Worm (Caenorhabditis elegans) whole organism, L4 larva: ENCODE results near the gene pbo-6.

ENCODE experiments used
- F44E2.7 ChIP-seq: fragments of 200-800 bp; sonication (Bioruptor generic); IDR thresholded peaks from 2 replicates; pipeline ENCODE4 v2.1.2; 2022; ENCODE audit warnings: missing genetic modification characterization, missing compliant biosample characterization
- F49E8.2 ChIP-seq: sonication (generic microtip); optimal IDR thresholded peaks from 2 replicates; lab custom pipeline; 2016; ENCODE audit warnings: missing compliant biosample characterization, mild to moderate bottlenecking, missing genetic modification characterization, borderline replicate concordance
- T20F7.1 ChIP-seq: fragments of 200-800 bp; sonication (Bioruptor generic); optimal IDR thresholded peaks from 2 replicates; lab custom pipeline; 2018; ENCODE audit warnings: mild to moderate bottlenecking, missing genetic modification characterization, missing compliant biosample characterization
- Y105C5A.15 ChIP-seq: fragments of 200-800 bp; sonication (Bioruptor generic); IDR thresholded peaks from 2 replicates; pipeline ENCODE4 v1.3.6; 2022; ENCODE audit warnings: missing genetic modification characterization, missing compliant biosample characterization
- Y5F2A.4 ChIP-seq: fragments of 200-800 bp; sonication (Bioruptor generic); optimal IDR thresholded peaks from 2 replicates; lab custom pipeline; 2018; ENCODE audit warnings: mild to moderate bottlenecking, missing genetic modification characterization, missing compliant biosample characterization
- Y75B8A.6 ChIP-seq: fragments of 200-800 bp; sonication (Bioruptor generic); IDR thresholded peaks from 2 replicates; pipeline ENCODE4 v1.3.6; 2022; ENCODE audit warnings: missing genetic modification reagents, missing genetic modification characterization, missing compliant biosample characterization
- ZK337.2 ChIP-seq: fragments of 200-800 bp; sonication (Bioruptor generic); IDR thresholded peaks from 2 replicates; pipeline ENCODE4 v1.3.6; 2022; ENCODE audit warnings: missing genetic modification reagents, missing genetic modification characterization, missing compliant biosample characterization
- ZK546.5 ChIP-seq, 2 experiments: sonication (generic microtip); optimal IDR thresholded peaks; 2 replicates each; lab custom pipeline; 2017; ENCODE audit warnings: missing biosample characterization in 2 of 2, missing genetic modification characterization in 2 of 2
- arid-1 ChIP-seq: fragments of 200-800 bp; sonication (Bioruptor generic); conservative IDR thresholded peaks from 2 replicates; pipeline ENCODE4 v1.3.6; 2022; ENCODE audit warnings: missing genetic modification reagents, missing genetic modification characterization, missing compliant biosample characterization
- ceh-32 ChIP-seq: sonication (generic microtip); optimal IDR thresholded peaks from 2 replicates; lab custom pipeline; 2016; ENCODE audit warnings: mild to moderate bottlenecking, missing genetic modification characterization, missing compliant biosample characterization; ENCODE audit not compliant: poor library complexity
- ceh-44 ChIP-seq: fragments of 200-800 bp; sonication (Bioruptor generic); IDR thresholded peaks from 2 replicates; pipeline ENCODE4 v1.3.6; 2022; ENCODE audit warnings: missing genetic modification reagents, missing genetic modification characterization, missing compliant biosample characterization
- ceh-82 ChIP-seq: sonication (generic microtip); optimal IDR thresholded peaks from 2 replicates; lab custom pipeline; 2017; ENCODE audit warnings: missing biosample characterization, missing genetic modification characterization
- ces-1 ChIP-seq: fragments of 150-350 bp; sonication (generic microtip); optimal IDR thresholded peaks from 4 replicates; lab custom pipeline; 2014; ENCODE audit warnings: missing biosample characterization, missing genetic modification reagents, missing genetic modification characterization
- daf-8 ChIP-seq: fragments of 200-800 bp; sonication (Bioruptor generic); IDR thresholded peaks from 2 replicates; pipeline ENCODE4 v1.3.6; 2022; ENCODE audit warnings: missing genetic modification characterization, missing compliant biosample characterization
- dmd-6 ChIP-seq: fragments of 200-800 bp; sonication (Bioruptor generic); IDR thresholded peaks from 2 replicates; pipeline ENCODE4 v1.3.6; 2022; ENCODE audit warnings: missing genetic modification reagents, missing genetic modification characterization, missing compliant biosample characterization
- dmd-8 ChIP-seq: fragments of 200-800 bp; sonication (Bioruptor generic); IDR thresholded peaks from 2 replicates; pipeline ENCODE4 v1.3.6; 2022; ENCODE audit warnings: missing genetic modification characterization, missing compliant biosample characterization
- dmd-9 ChIP-seq: fragments of 200-800 bp; sonication (Bioruptor generic); IDR thresholded peaks from 2 replicates; pipeline ENCODE4 v1.3.6; 2022; ENCODE audit warnings: missing genetic modification reagents, missing genetic modification characterization, missing compliant biosample characterization
- dpl-1 ChIP-seq: fragments of 150-350 bp; optimal IDR thresholded peaks from 2 replicates; lab custom pipeline; 2014; ENCODE audit warnings: missing biosample characterization, missing genetic modification reagents, missing genetic modification characterization
- egl-27 ChIP-seq: sonication (generic microtip); optimal IDR thresholded peaks from 3 replicates; lab custom pipeline; 2017; ENCODE audit warnings: missing biosample characterization, missing genetic modification reagents, missing genetic modification characterization
- fos-1 ChIP-seq: fragments of 150-350 bp; optimal IDR thresholded peaks from 2 replicates; lab custom pipeline; 2014; ENCODE audit warnings: missing biosample characterization, missing genetic modification characterization
- hif-1 ChIP-seq, 2 experiments: sonication (generic microtip); optimal IDR thresholded peaks; 2 replicates each; lab custom pipeline; 2016 to 2017; ENCODE audit warnings: missing compliant biosample characterization in 2 of 2, missing genetic modification characterization in 2 of 2, missing genetic modification reagents in 2 of 2, missing genotype in 2 of 2, mild to moderate bottlenecking in 1 of 2
- hlh-11 ChIP-seq: fragments of 200-800 bp; sonication (Bioruptor generic); optimal IDR thresholded peaks from 2 replicates; lab custom pipeline; 2018; ENCODE audit warnings: mild to moderate bottlenecking, missing genetic modification characterization, missing compliant biosample characterization
- lim-7 ChIP-seq: fragments of 200-800 bp; sonication (Bioruptor generic); IDR thresholded peaks from 2 replicates; pipeline ENCODE4 v1.3.6; 2022; ENCODE audit warnings: missing genetic modification characterization, missing compliant biosample characterization
- lin-1 ChIP-seq: fragments of 200-800 bp; sonication (Bioruptor generic); IDR thresholded peaks from 2 replicates; pipeline ENCODE4 v1.3.6; 2022; ENCODE audit warnings: missing genetic modification reagents, missing genetic modification characterization, missing compliant biosample characterization
- lin-13 ChIP-seq: fragments of 150-350 bp; optimal IDR thresholded peaks from 2 replicates; lab custom pipeline; 2014; ENCODE audit warnings: missing biosample characterization, missing genetic modification reagents, missing genetic modification characterization
- lin-29 ChIP-seq: fragments of 200-800 bp; sonication (Bioruptor generic); IDR thresholded peaks from 2 replicates; pipeline ENCODE4 v1.3.6; 2022; ENCODE audit warnings: missing genetic modification reagents, missing genetic modification characterization, missing compliant biosample characterization
- lin-38 ChIP-seq: fragments of 200-800 bp; sonication (Bioruptor generic); IDR thresholded peaks from 2 replicates; pipeline ENCODE4 v1.3.6; 2022; ENCODE audit warnings: missing genetic modification reagents, missing genetic modification characterization, missing compliant biosample characterization
- lir-3 ChIP-seq: sonication (generic microtip); optimal IDR thresholded peaks from 2 replicates; lab custom pipeline; 2016; ENCODE audit warnings: mild to moderate bottlenecking, missing genetic modification characterization, missing compliant biosample characterization
- madf-9 ChIP-seq: fragments of 200-800 bp; sonication (Bioruptor generic); conservative IDR thresholded peaks from 2 replicates; pipeline ENCODE4 v1.3.6; 2022; ENCODE audit warnings: missing genetic modification reagents, missing genetic modification characterization, missing compliant biosample characterization
- mep-1 ChIP-seq: fragments of 150-350 bp; sonication (generic microtip); optimal IDR thresholded peaks from 3 replicates; lab custom pipeline; 2014; ENCODE audit warnings: missing biosample characterization, missing genetic modification characterization
- mxl-3 ChIP-seq: fragments of 200-800 bp; sonication (Bioruptor generic); optimal IDR thresholded peaks from 2 replicates; lab custom pipeline; 2018; ENCODE audit warnings: mild to moderate bottlenecking, missing genetic modification characterization, missing compliant biosample characterization
- nhr-10 ChIP-seq: fragments of 150-350 bp; optimal IDR thresholded peaks from 2 replicates; lab custom pipeline; 2014; ENCODE audit warnings: missing biosample characterization, missing genetic modification characterization
- nhr-102 ChIP-seq: sonication (generic microtip); optimal IDR thresholded peaks from 2 replicates; lab custom pipeline; 2016; ENCODE audit warnings: mild to moderate bottlenecking, missing genetic modification characterization, moderate library complexity, missing compliant biosample characterization
- nhr-237 ChIP-seq: sonication (generic microtip); optimal IDR thresholded peaks from 2 replicates; lab custom pipeline; 2017; ENCODE audit warnings: missing biosample characterization, missing genetic modification characterization
- nhr-25 ChIP-seq: sonication (generic microtip); optimal IDR thresholded peaks from 2 replicates; lab custom pipeline; 2017; ENCODE audit warnings: missing genetic modification characterization, mild to moderate bottlenecking, missing compliant biosample characterization, antibody characterized with exemption, moderate library complexity, borderline replicate concordance; ENCODE audit not compliant: insufficient read depth
- nhr-28 ChIP-seq: fragments of 150-350 bp; optimal IDR thresholded peaks from 2 replicates; lab custom pipeline; 2014; ENCODE audit warnings: missing biosample characterization, missing genetic modification characterization
- nhr-41 ChIP-seq: fragments of 200-800 bp; sonication (Bioruptor generic); IDR thresholded peaks from 2 replicates; pipeline ENCODE4 v1.3.6; 2022; ENCODE audit warnings: missing genetic modification reagents, missing genetic modification characterization, missing compliant biosample characterization
- nhr-42 ChIP-seq: fragments of 200-800 bp; sonication (Bioruptor generic); IDR thresholded peaks from 2 replicates; pipeline ENCODE4 v1.3.6; 2022; ENCODE audit warnings: missing genetic modification characterization, missing compliant biosample characterization
- nhr-48 ChIP-seq: sonication (generic microtip); optimal IDR thresholded peaks from 2 replicates; lab custom pipeline; 2016; ENCODE audit warnings: mild to moderate bottlenecking, missing genetic modification characterization, missing compliant biosample characterization
- nhr-6 ChIP-seq: fragments of 150-350 bp; optimal IDR thresholded peaks from 2 replicates; lab custom pipeline; 2014; ENCODE audit warnings: missing biosample characterization, missing genetic modification characterization
- nhr-76 ChIP-seq: fragments of 150-350 bp; optimal IDR thresholded peaks from 2 replicates; lab custom pipeline; 2014; ENCODE audit warnings: missing biosample characterization, missing genetic modification characterization
- nhr-77 ChIP-seq: fragments of 150-350 bp; optimal IDR thresholded peaks from 2 replicates; lab custom pipeline; 2014; ENCODE audit warnings: missing biosample characterization, missing genetic modification characterization
- rbr-2 ChIP-seq: sonication (generic microtip); optimal IDR thresholded peaks from 2 replicates; lab custom pipeline; 2016; ENCODE audit warnings: missing genotype, missing genetic modification characterization, missing compliant biosample characterization
- spr-1 ChIP-seq: sonication (generic microtip); optimal IDR thresholded peaks from 2 replicates; lab custom pipeline; 2016; ENCODE audit warnings: mild to moderate bottlenecking, missing genetic modification characterization, missing compliant biosample characterization
- tra-1 ChIP-seq: fragments of 200-800 bp; sonication (Bioruptor generic); IDR thresholded peaks from 2 replicates; pipeline ENCODE4 v1.3.6; 2022; ENCODE audit warnings: missing genetic modification reagents, missing genetic modification characterization, missing compliant biosample characterization
- unc-130 ChIP-seq: sonication (generic microtip); optimal IDR thresholded peaks from 2 replicates; lab custom pipeline; 2016; ENCODE audit warnings: missing genetic modification reagents, missing genetic modification characterization, missing compliant biosample characterization
- unc-39 ChIP-seq: sonication (generic microtip); optimal IDR thresholded peaks from 2 replicates; lab custom pipeline; 2017; ENCODE audit warnings: missing biosample characterization, missing genetic modification characterization
- zag-1 ChIP-seq: fragments of 150-350 bp; optimal IDR thresholded peaks from 2 replicates; lab custom pipeline; 2014; ENCODE audit warnings: missing biosample characterization, missing genetic modification characterization
- zip-11 ChIP-seq: fragments of 200-800 bp; sonication (Bioruptor generic); IDR thresholded peaks from 2 replicates; pipeline ENCODE4 v1.3.6; 2022; ENCODE audit warnings: missing genetic modification characterization, missing compliant biosample characterization
- zip-2 ChIP-seq: fragments of 150-350 bp; optimal IDR thresholded peaks from 2 replicates; lab custom pipeline; 2014; ENCODE audit warnings: missing biosample characterization, missing genetic modification characterization
- ztf-7 ChIP-seq: fragments of 150-350 bp; optimal IDR thresholded peaks from 2 replicates; lab custom pipeline; 2014; ENCODE audit warnings: missing biosample characterization, missing genetic modification characterization

The pbo-6 gene

ce11 chrX:17419813-17420584 lies 8.8 kb upstream of the pbo-6 start:
- no peak for TF ChIP-seq nhr-6 (tag; lab: Kevin White, UChicago)
- TF ChIP-seq daf-8 = no peak
- no peak for TF ChIP-seq dmd-8 (GFP tag; lab: Robert Waterston, UW)
- no peak for TF ChIP-seq hif-1 (tag; optimal IDR thresholded peaks at IDR 0.05; lab: Kevin White, UChicago)
- TF ChIP-seq lin-29 (GFP tag; lab: Robert Waterston, UW) = no peak
- peak; percentile 40 for TF ChIP-seq hlh-11 (tag; lab: Kevin White, UChicago)
- TF ChIP-seq nhr-237 = no peak
- no peak for TF ChIP-seq F49E8.2 (tag; lab: Kevin White, UChicago)
- TF ChIP-seq nhr-76 (tag; lab: Kevin White, UChicago) = no peak
- peak; percentile 13; the same call in 1 of the 2 replicates for TF ChIP-seq lin-38
- TF ChIP-seq nhr-77 (tag; lab: Kevin White, UChicago) = peak; percentile 50
- no peak for TF ChIP-seq spr-1 (tag; lab: Kevin White, UChicago)
- no peak for TF ChIP-seq Y105C5A.15
- no peak for TF ChIP-seq ces-1 (GFP tag; lab: Kevin White, UChicago)
- TF ChIP-seq zip-2 (tag; lab: Kevin White, UChicago) = no peak
- TF ChIP-seq dpl-1 (GFP tag; lab: Kevin White, UChicago) = no peak
- peak; percentile 78 for TF ChIP-seq mep-1 (tag; lab: Kevin White, UChicago)
- TF ChIP-seq arid-1 (GFP tag; lab: Robert Waterston, UW) = no peak
- no peak; the same call in 1 of the 2 replicates for TF ChIP-seq madf-9
- no peak; the same call in 1 of the 2 replicates for TF ChIP-seq dmd-6 (GFP tag; lab: Robert Waterston, UW)
- peak; percentile 11 for TF ChIP-seq rbr-2 (tag; lab: Kevin White, UChicago)
- TF ChIP-seq zag-1 (tag; lab: Kevin White, UChicago) = no peak
- no peak for TF ChIP-seq nhr-42 (GFP tag; lab: Robert Waterston, UW)
- TF ChIP-seq lim-7 (GFP tag; lab: Robert Waterston, UW) = no peak; the same call in 1 of the 2 replicates
- peak; percentile 91 for TF ChIP-seq nhr-25 (tag; lab: Kevin White, UChicago)
- no peak for TF ChIP-seq tra-1 (GFP tag; lab: Robert Waterston, UW)
- peak; percentile 56 for TF ChIP-seq nhr-48 (tag; lab: Kevin White, UChicago)
- TF ChIP-seq zip-11 (GFP tag; lab: Robert Waterston, UW) = no peak
- TF ChIP-seq lin-13 (GFP tag; lab: Kevin White, UChicago) = no peak
- no peak for TF ChIP-seq lir-3
- TF ChIP-seq Y75B8A.6 = peak; percentile 25; the same call in 1 of the 2 replicates
- TF ChIP-seq nhr-28 (tag; lab: Kevin White, UChicago) = peak; percentile 46
- TF ChIP-seq mxl-3 (GFP tag; lab: Kevin White, UChicago) = peak; percentile 51
- no peak for TF ChIP-seq egl-27 (tag; lab: Kevin White, UChicago)
- no peak for TF ChIP-seq Y5F2A.4 (GFP tag; lab: Kevin White, UChicago)
- no peak for TF ChIP-seq unc-39 (tag; lab: Kevin White, UChicago)
- TF ChIP-seq ceh-82 = no peak
- peak; percentile 5 for TF ChIP-seq nhr-10 (tag; lab: Kevin White, UChicago)
- no peak for TF ChIP-seq dmd-9 (GFP tag; lab: Robert Waterston, UW)
- TF ChIP-seq nhr-102 = peak; percentile 63
- no peak for TF ChIP-seq nhr-41 (GFP tag; lab: Robert Waterston, UW)
- no peak for TF ChIP-seq ztf-7
- TF ChIP-seq ZK546.5 (tag; optimal IDR thresholded peaks at IDR 0.05; lab: Kevin White, UChicago) = no peak
- no peak for TF ChIP-seq ceh-32
- no peak for TF ChIP-seq fos-1
- TF ChIP-seq ZK337.2 (GFP tag; lab: Robert Waterston, UW) = no peak
- TF ChIP-seq lin-1 (GFP tag; lab: Robert Waterston, UW) = no peak
- TF ChIP-seq F44E2.7 (GFP tag; lab: Robert Waterston, UW) = no peak
- no peak for TF ChIP-seq unc-130
- no peak for TF ChIP-seq ceh-44 (GFP tag; lab: Robert Waterston, UW)
- peak; percentile 22 for TF ChIP-seq T20F7.1
